Fruit fly (Drosophila melanogaster) whole organism, embryonic: ENCODE measurements around the gene Ret.

Experiments
- Bgb ChIP-seq: fragments of 200-800 bp; sonication (Bioruptor generic); IDR thresholded peaks from 2 replicates; pipeline ENCODE4 v1.3.6; 2022; ENCODE audit warnings: missing biosample characterization, missing genetic modification characterization; ENCODE audit not compliant: partially characterized antibody
- CG10321 ChIP-seq: fragments of 200-800 bp; sonication (Bioruptor generic); IDR thresholded peaks from 2 replicates; pipeline ENCODE4 v1.3.6; 2022; ENCODE audit warnings: missing biosample characterization, missing genetic modification characterization
- CG11504 ChIP-seq: fragments of 200-800 bp; sonication (Bioruptor generic); optimal IDR thresholded peaks from 3 replicates; lab custom pipeline; 2019; ENCODE audit warnings: missing biosample characterization, mild to moderate bottlenecking, missing genetic modification characterization, moderate library complexity
- CG33213 ChIP-seq: fragments of 200-800 bp; sonication (Bioruptor generic); optimal IDR thresholded peaks from 3 replicates; lab custom pipeline; 2016; ENCODE audit warnings: missing biosample characterization, missing genetic modification characterization
- CG34224 ChIP-seq: fragments of 200-800 bp; sonication (Bioruptor generic); IDR thresholded peaks from 3 replicates; pipeline ENCODE4 v1.3.6; 2022; ENCODE audit warnings: missing biosample characterization, missing genetic modification characterization; ENCODE audit not compliant: partially characterized antibody
- Myb ChIP-seq: fragments of 200-800 bp; sonication (Bioruptor generic); optimal IDR thresholded peaks from 2 replicates; lab custom pipeline; 2016; ENCODE audit warnings: missing biosample characterization, missing genetic modification characterization
- btn ChIP-seq: fragments of 200-800 bp; sonication (Bioruptor generic); optimal IDR thresholded peaks from 2 replicates; lab custom pipeline; 2016; ENCODE audit warnings: missing biosample characterization, missing genetic modification characterization
- ems ChIP-seq: fragments of 200-800 bp; sonication (Bioruptor generic); optimal IDR thresholded peaks from 3 replicates; lab custom pipeline; 2016; ENCODE audit warnings: missing biosample characterization, missing genetic modification characterization
- sima ChIP-seq: fragments of 200-800 bp; sonication (Bioruptor generic); optimal IDR thresholded peaks from 2 replicates; lab custom pipeline; 2016; ENCODE audit warnings: missing biosample characterization, missing genetic modification characterization
- stc ChIP-seq: fragments of 200-800 bp; sonication (Bioruptor generic); IDR thresholded peaks from 2 replicates; pipeline ENCODE4 v1.3.6; 2022; ENCODE audit warnings: missing biosample characterization, missing genetic modification characterization

DNA sequence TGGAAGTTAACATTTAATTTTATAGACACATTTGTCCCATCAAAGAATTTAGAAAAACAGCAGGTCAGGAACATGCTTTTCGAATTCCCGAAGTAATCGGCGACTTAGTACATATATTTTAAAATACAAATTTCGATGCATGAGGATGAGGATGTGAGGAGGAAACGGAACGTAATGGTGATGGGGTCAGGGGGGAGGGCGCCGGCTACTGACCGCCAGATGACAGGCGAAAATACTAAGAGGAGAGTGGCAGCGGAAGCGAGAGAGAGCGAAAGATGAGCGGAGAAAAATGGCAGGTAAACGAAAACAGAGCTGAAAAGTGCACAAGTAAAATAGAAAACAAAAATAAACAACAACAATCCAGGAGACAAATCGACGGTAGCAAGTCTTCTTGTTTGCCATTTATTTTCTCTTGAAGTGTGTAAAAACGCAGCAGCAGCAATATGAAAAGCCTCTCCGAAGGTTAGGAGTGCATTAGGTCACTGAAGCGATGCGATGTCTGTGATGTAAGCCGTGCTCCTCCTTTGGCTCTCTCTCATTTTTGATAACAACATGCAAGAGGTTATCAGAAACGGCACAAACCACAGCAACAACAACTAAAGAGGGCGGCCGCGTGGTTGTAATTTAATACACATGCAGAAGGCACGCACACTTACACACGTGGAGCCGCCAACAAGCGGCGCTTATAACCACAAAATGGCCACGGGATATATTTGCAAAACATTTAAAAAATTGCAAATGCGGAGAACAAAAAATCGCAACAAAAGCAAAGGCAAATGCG is 19.9 kb downstream of the Ret start:
- no peak for TF ChIP-seq stc (GFP tag; lab: Robert Waterston, UW)
- no peak for TF ChIP-seq CG10321
- no peak for TF ChIP-seq sima (GFP tag; lab: Kevin White, UChicago)
- no peak for TF ChIP-seq CG11504 (tag; lab: Kevin White, UChicago)
- TF ChIP-seq CG34224 (GFP tag; lab: Robert Waterston, UW) = no peak
- no peak for TF ChIP-seq Myb
- no peak for TF ChIP-seq ems
- TF ChIP-seq btn (GFP tag; lab: Kevin White, UChicago) = no peak
- no peak for TF ChIP-seq Bgb (GFP tag; lab: Robert Waterston, UW)
- no peak for TF ChIP-seq CG33213 (GFP tag; lab: Kevin White, UChicago)
